Fruit fly (Drosophila melanogaster) whole organism, pupa: ENCODE results near the gene Non2.
A peak's percentile ranks its signal among the peaks of the same experiment; 100 is the strongest.

Source experiments
- CG10348 ChIP-seq: fragments of 200-800 bp; sonication (Bioruptor generic); IDR thresholded peaks from 2 replicates; pipeline ENCODE4 v1.3.6; 2022; ENCODE audit warnings: missing biosample characterization, missing genetic modification characterization
- CG12605 ChIP-seq: fragments of 200-800 bp; sonication (Bioruptor generic); IDR thresholded peaks from 2 replicates; pipeline ENCODE4 v1.3.6; 2022; ENCODE audit warnings: missing biosample characterization, missing genetic modification characterization
- CG13204 ChIP-seq: fragments of 200-800 bp; sonication (Bioruptor generic); optimal IDR thresholded peaks from 2 replicates; lab custom pipeline; 2018; ENCODE audit warnings: missing biosample characterization, mild to moderate bottlenecking, missing genetic modification characterization, moderate library complexity
- CG14655 ChIP-seq: fragments of 200-800 bp; sonication (Bioruptor generic); optimal IDR thresholded peaks from 3 replicates; lab custom pipeline; 2017; ENCODE audit warnings: mild to moderate bottlenecking, missing biosample characterization, missing genetic modification reagents, missing genetic modification characterization
- CG15710 ChIP-seq: fragments of 200-800 bp; sonication (Bioruptor generic); optimal IDR thresholded peaks from 2 replicates; lab custom pipeline; 2018; ENCODE audit warnings: missing biosample characterization, mild to moderate bottlenecking, missing genetic modification characterization, moderate library complexity
- CG17806 ChIP-seq: fragments of 200-800 bp; sonication (Bioruptor generic); optimal IDR thresholded peaks from 2 replicates; lab custom pipeline; 2018; ENCODE audit warnings: missing biosample characterization, mild to moderate bottlenecking, missing genetic modification characterization, moderate library complexity
- CG32121 ChIP-seq: fragments of 200-800 bp; sonication (Bioruptor generic); IDR thresholded peaks from 2 replicates; pipeline ENCODE4 v1.3.6; 2022; ENCODE audit warnings: missing biosample characterization, missing genetic modification characterization
- CG34367 ChIP-seq: fragments of 200-800 bp; sonication (Bioruptor generic); optimal IDR thresholded peaks from 2 replicates; lab custom pipeline; 2018; ENCODE audit warnings: missing biosample characterization, mild to moderate bottlenecking, missing genetic modification characterization
- CG4496 ChIP-seq: fragments of 200-800 bp; sonication (Bioruptor generic); IDR thresholded peaks from 3 replicates; pipeline ENCODE4 v1.3.6; 2022; ENCODE audit warnings: missing biosample characterization, missing genetic modification characterization
- CG8159 ChIP-seq: fragments of 200-800 bp; sonication (Bioruptor generic); optimal IDR thresholded peaks from 3 replicates; lab custom pipeline; 2018; ENCODE audit warnings: missing biosample characterization, mild to moderate bottlenecking, missing genetic modification characterization, moderate library complexity
- CG8301 ChIP-seq: fragments of 200-800 bp; sonication (Bioruptor generic); optimal IDR thresholded peaks from 2 replicates; lab custom pipeline; 2018; ENCODE audit warnings: missing biosample characterization, mild to moderate bottlenecking, missing genetic modification characterization
- CG9948 ChIP-seq: fragments of 200-800 bp; sonication (Bioruptor generic); optimal IDR thresholded peaks from 2 replicates; lab custom pipeline; 2018; ENCODE audit warnings: missing biosample characterization, mild to moderate bottlenecking, missing genetic modification characterization, moderate library complexity
- D1 ChIP-seq: fragments of 200-800 bp; sonication (Bioruptor generic); optimal IDR thresholded peaks from 2 replicates; lab custom pipeline; 2018; ENCODE audit warnings: missing biosample characterization, mild to moderate bottlenecking, missing genetic modification characterization, moderate library complexity
- EcR ChIP-seq: fragments of 200-800 bp; sonication (Bioruptor generic); optimal IDR thresholded peaks from 3 replicates; lab custom pipeline; 2019; ENCODE audit warnings: missing biosample characterization, missing genetic modification characterization, mild to moderate bottlenecking, moderate library complexity, missing genetic modification reagents
- Ets98B ChIP-seq: fragments of 200-800 bp; sonication (Bioruptor generic); IDR thresholded peaks from 2 replicates; pipeline ENCODE4 v1.3.6; 2022; ENCODE audit warnings: missing biosample characterization, missing genetic modification characterization
- Pif1A ChIP-seq: fragments of 200-800 bp; sonication (Bioruptor generic); optimal IDR thresholded peaks from 3 replicates; lab custom pipeline; 2016; ENCODE audit warnings: missing biosample characterization, missing genetic modification characterization
- Pif1B ChIP-seq: fragments of 200-800 bp; sonication (Bioruptor generic); optimal IDR thresholded peaks from 3 replicates; lab custom pipeline; 2016; ENCODE audit warnings: missing biosample characterization, missing genetic modification characterization
- Snoo ChIP-seq: fragments of 200-800 bp; sonication (Bioruptor generic); optimal IDR thresholded peaks from 3 replicates; lab custom pipeline; 2017; ENCODE audit warnings: missing biosample characterization, mild to moderate bottlenecking, missing genetic modification characterization, inconsistent platforms
- fd96Ca ChIP-seq: fragments of 200-800 bp; sonication (Bioruptor generic); IDR thresholded peaks from 3 replicates; pipeline ENCODE4 v1.3.6; 2022; ENCODE audit warnings: missing biosample characterization, missing genetic modification characterization
- gl ChIP-seq: fragments of 200-800 bp; sonication (Bioruptor generic); optimal IDR thresholded peaks from 2 replicates; lab custom pipeline; 2018; ENCODE audit warnings: missing biosample characterization, mild to moderate bottlenecking, missing genetic modification characterization
- rn ChIP-seq: fragments of 200-800 bp; sonication (Bioruptor generic); IDR thresholded peaks from 2 replicates; pipeline ENCODE4 v1.3.6; 2022; ENCODE audit warnings: missing biosample characterization, missing genetic modification characterization

Gene Non2

dm6 chr3L:2809767-2810166, 43.0 kb downstream of the Non2 start:
- TF ChIP-seq CG8159 (tag; lab: Kevin White, UChicago) (no peak), D1 (tag; lab: Kevin White, UChicago) (no peak)

- TF ChIP-seq EcR, result peak; percentile 23
- no peak for TF ChIP-seq rn
- TF ChIP-seq, all 21 proteins: peak for 1
These were observed 49.9 kb downstream of the Non2 start for dm6 chr3L:2816655-2817054.

- peak; percentile 18 for TF ChIP-seq Pif1A
- TF ChIP-seq CG17806, result no peak
- peak; percentile 38 for TF ChIP-seq CG14655
- TF ChIP-seq CG13204 (GFP tag; lab: Kevin White, UChicago), result peak; percentile 3
- no peak for TF ChIP-seq Snoo (tag; lab: Kevin White, UChicago)
- TF ChIP-seq CG8301 (tag; lab: Kevin White, UChicago), result peak; percentile 21
- TF ChIP-seq CG34367 (tag; lab: Kevin White, UChicago), result peak; percentile 45
- TF ChIP-seq CG10348 (GFP tag; lab: Robert Waterston, UW), result no peak
- TF ChIP-seq EcR, result peak; percentile 24
- TF ChIP-seq CG4496 (GFP tag; lab: Robert Waterston, UW), result peak; percentile 70; the same call in 2 of the 3 replicates
- TF ChIP-seq CG12605 (GFP tag; lab: Robert Waterston, UW), result peak; percentile 72
- TF ChIP-seq CG32121 (GFP tag; lab: Robert Waterston, UW), result peak; percentile 70
- TF ChIP-seq fd96Ca (GFP tag; lab: Robert Waterston, UW), result no peak
- no peak for TF ChIP-seq Pif1B
- peak; percentile 46 for TF ChIP-seq D1 (tag; lab: Kevin White, UChicago)
- peak; percentile 26 for TF ChIP-seq CG15710 (tag; lab: Kevin White, UChicago)
- TF ChIP-seq rn, result no peak
- no peak for TF ChIP-seq CG9948 (tag; lab: Kevin White, UChicago)
- peak; percentile 45 for TF ChIP-seq gl (tag; lab: Kevin White, UChicago)
- TF ChIP-seq Ets98B (GFP tag; lab: Robert Waterston, UW), result peak; percentile 46; the same call in 1 of the 2 replicates
- no peak for TF ChIP-seq CG8159 (tag; lab: Kevin White, UChicago)
These were observed 51.1 kb downstream of the Non2 start for dm6 chr3L:2817872-2818271.
